Worm (Caenorhabditis elegans): ENCODE results near the gene rpc-25.

DNA sequence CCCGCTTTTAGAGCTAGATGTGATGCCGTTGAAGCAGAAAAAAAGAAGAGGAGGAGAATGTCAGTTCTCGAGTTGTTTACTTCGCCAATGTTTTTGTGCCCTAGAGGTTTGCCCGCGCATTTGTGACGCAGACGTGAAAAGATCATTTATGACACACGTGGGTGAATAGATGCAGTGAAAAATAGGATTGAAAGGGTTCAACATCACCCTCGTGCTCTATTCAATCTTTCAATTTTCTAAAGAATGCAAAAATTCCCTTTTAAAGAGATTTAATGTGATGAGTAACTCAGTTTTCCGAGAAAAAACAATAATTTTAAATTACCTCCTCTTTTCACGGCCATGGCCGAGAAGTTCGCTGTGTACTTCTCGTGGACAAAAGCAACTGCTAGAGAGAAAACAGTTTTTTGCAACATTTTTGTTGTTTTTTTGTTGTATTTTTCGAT lies 40.1 kb upstream of the rpc-25 start:
- TF ChIP-seq nhr-77 (tag; optimal IDR thresholded peaks at IDR 0.05), result no peak
- TF ChIP-seq daf-19 (GFP tag; conservative IDR thresholded peaks at IDR 0.05), result no peak
- no peak for TF ChIP-seq fos-1 (tag; optimal IDR thresholded peaks at IDR 0.05)
- TF ChIP-seq skn-1 (tag; optimal IDR thresholded peaks at IDR 0.05), result no peak
- no peak for TF ChIP-seq ZK546.5 (tag; optimal IDR thresholded peaks at IDR 0.05)
- no peak for TF ChIP-seq snpc-4 (tag; optimal IDR thresholded peaks at IDR 0.05)
- TF ChIP-seq ama-1 (optimal IDR thresholded peaks at IDR 0.05), result no peak
- no peak for TF ChIP-seq unc-39 (tag; optimal IDR thresholded peaks at IDR 0.05)
- TF ChIP-seq pqm-1 (tag; optimal IDR thresholded peaks at IDR 0.05), result no peak
- TF ChIP-seq zag-1 (tag; optimal IDR thresholded peaks at IDR 0.05), result no peak
